Worm (Caenorhabditis elegans) whole organism, mixed stage, embryonic: Measurements from ENCODE around the gene srxa-1.

Experiments
- blmp-1 ChIP-seq: fragments of 150-350 bp; optimal IDR thresholded peaks from 2 replicates; lab custom pipeline; 2014; ENCODE audit warnings: missing biosample characterization, missing genetic modification characterization
- ceh-83 ChIP-seq: fragments of 200-800 bp; sonication (Bioruptor generic); optimal IDR thresholded peaks from 2 replicates; lab custom pipeline; 2018; ENCODE audit warnings: mild to moderate bottlenecking, missing genetic modification characterization, missing compliant biosample characterization
- drap-1 ChIP-seq: fragments of 200-800 bp; sonication (Bioruptor generic); optimal IDR thresholded peaks from 3 replicates; lab custom pipeline; 2018; ENCODE audit warnings: mild to moderate bottlenecking, missing genetic modification characterization, missing compliant biosample characterization
- hlh-1 ChIP-seq: fragments of 150-350 bp; optimal IDR thresholded peaks from 2 replicates; lab custom pipeline; 2014; ENCODE audit warnings: missing biosample characterization, missing genetic modification reagents, missing genetic modification characterization
- lin-13 ChIP-seq: fragments of 150-350 bp; optimal IDR thresholded peaks from 2 replicates; lab custom pipeline; 2014; ENCODE audit warnings: missing biosample characterization, missing genetic modification characterization
- lsy-2 ChIP-seq: fragments of 150-350 bp; optimal IDR thresholded peaks from 2 replicates; lab custom pipeline; 2014; ENCODE audit warnings: missing biosample characterization, missing genetic modification characterization
- mep-1 ChIP-seq: fragments of 150-350 bp; optimal IDR thresholded peaks from 2 replicates; lab custom pipeline; 2017; ENCODE audit warnings: missing biosample characterization, missing genetic modification reagents, missing genetic modification characterization, inconsistent platforms
- nhr-12 ChIP-seq: fragments of 150-350 bp; optimal IDR thresholded peaks from 2 replicates; lab custom pipeline; 2014; ENCODE audit warnings: missing biosample characterization, missing genetic modification characterization
- nhr-237 ChIP-seq: fragments of 150-350 bp; optimal IDR thresholded peaks from 2 replicates; lab custom pipeline; 2014; ENCODE audit warnings: missing biosample characterization, missing genetic modification characterization
- pha-4 ChIP-seq: fragments of 150-350 bp; optimal IDR thresholded peaks from 2 replicates; lab custom pipeline; 2018; ENCODE audit warnings: missing biosample characterization, missing genetic modification reagents, missing genetic modification characterization
- snpc-4 ChIP-seq: fragments of 150-350 bp; optimal IDR thresholded peaks from 2 replicates; lab custom pipeline; 2014; ENCODE audit warnings: missing biosample characterization, missing genetic modification characterization
- tbx-8 ChIP-seq: fragments of 200-800 bp; sonication (Bioruptor generic); optimal IDR thresholded peaks from 2 replicates; lab custom pipeline; 2018; ENCODE audit warnings: mild to moderate bottlenecking, missing genetic modification characterization, moderate library complexity, missing compliant biosample characterization
- unc-62 ChIP-seq: fragments of 150-350 bp; optimal IDR thresholded peaks from 2 replicates; lab custom pipeline; 2014; ENCODE audit warnings: missing biosample characterization, missing genetic modification reagents, missing genetic modification characterization

ce11 chrV:20744290-20744837 lies 12.5 kb downstream of the srxa-1 start, which contains the start of gene dnj-25:
- no peak for TF ChIP-seq nhr-237 (tag; lab: Kevin White, UChicago)
- no peak for TF ChIP-seq pha-4 (tag; lab: Kevin White, UChicago)
- TF ChIP-seq ceh-83 (GFP tag; lab: Kevin White, UChicago) = no peak
- TF ChIP-seq snpc-4 (tag; lab: Kevin White, UChicago) = no peak
- TF ChIP-seq drap-1 (GFP tag; lab: Kevin White, UChicago) = no peak
- peak; percentile 9 for TF ChIP-seq hlh-1 (tag; lab: Kevin White, UChicago)
- TF ChIP-seq lin-13 = no peak
- peak; percentile 29 for TF ChIP-seq mep-1
- TF ChIP-seq blmp-1 (tag; lab: Kevin White, UChicago) = no peak
- TF ChIP-seq tbx-8 (GFP tag; lab: Kevin White, UChicago) = no peak
- TF ChIP-seq unc-62 (GFP tag; lab: Kevin White, UChicago) = no peak
- no peak for TF ChIP-seq nhr-12 (tag; lab: Kevin White, UChicago)
- TF ChIP-seq lsy-2 (tag; lab: Kevin White, UChicago) = no peak
